Fruit fly (Drosophila melanogaster): ENCODE measurements around the gene CG33927.

The CG33927 gene

dm6 chr3R:4690508-4690907, at the start of gene CG33927:
TSS of gene CG33927 (minus strand) at chr3R:4690608.
- TF ChIP-seq noc (tag; optimal IDR thresholded peaks at IDR 0.05), result no peak

- TF ChIP-seq noc (tag; optimal IDR thresholded peaks at IDR 0.05), result peak; percentile 81
Measured at dm6 chr3R:4739492-4740431, 49.4 kb upstream of the CG33927 start.

- no peak for TF ChIP-seq noc (tag; optimal IDR thresholded peaks at IDR 0.05)
Measured at dm6 chr3R:4739192-4739491, 48.7 kb upstream of the CG33927 start.

dm6 chr3R:4738494-4739191, 48.2 kb upstream of the CG33927 start:
- no peak for TF ChIP-seq noc (tag; optimal IDR thresholded peaks at IDR 0.05)

dm6 chr3R:4731828-4732657, 41.6 kb upstream of the CG33927 start, which contains the start of gene Nep2:
TSS of gene Nep2 (minus strand) at chr3R:4731878.
- TF ChIP-seq noc (tag; optimal IDR thresholded peaks at IDR 0.05), result peak; percentile 44

dm6 chr3R:4731006-4731405, 40.6 kb upstream of the CG33927 start:
- no peak for TF ChIP-seq noc (tag; optimal IDR thresholded peaks at IDR 0.05)

dm6 chr3R:4728448-4728847, 38.0 kb upstream of the CG33927 start:
- no peak for TF ChIP-seq noc (tag; optimal IDR thresholded peaks at IDR 0.05)

dm6 chr3R:4726796-4727195, 36.4 kb upstream of the CG33927 start:
- no peak for TF ChIP-seq noc (tag; optimal IDR thresholded peaks at IDR 0.05)

- TF ChIP-seq noc (tag; optimal IDR thresholded peaks at IDR 0.05), result no peak
Measured at dm6 chr3R:4726294-4726693, 35.9 kb upstream of the CG33927 start.

dm6 chr3R:4725349-4725748, 34.9 kb upstream of the CG33927 start:
- TF ChIP-seq noc (tag; optimal IDR thresholded peaks at IDR 0.05), result no peak

- TF ChIP-seq noc (tag; optimal IDR thresholded peaks at IDR 0.05), result no peak
Measured at dm6 chr3R:4724323-4724832, 34.0 kb upstream of the CG33927 start.

- no peak for TF ChIP-seq noc (tag; optimal IDR thresholded peaks at IDR 0.05)
Measured at dm6 chr3R:4717586-4717985, 27.2 kb upstream of the CG33927 start.

dm6 chr3R:4713775-4714360, 23.5 kb upstream of the CG33927 start, which contains the start of gene eIF3f1:
TSS of gene eIF3f1 (minus strand) at chr3R:4714182.
- no peak for TF ChIP-seq noc (tag; optimal IDR thresholded peaks at IDR 0.05)

- TF ChIP-seq noc (tag; optimal IDR thresholded peaks at IDR 0.05), result no peak
Measured at dm6 chr3R:4712063-4712462, 21.7 kb upstream of the CG33927 start.

dm6 chr3R:4706055-4706454, 15.6 kb upstream of the CG33927 start:
- no peak for TF ChIP-seq noc (tag; optimal IDR thresholded peaks at IDR 0.05)

- TF ChIP-seq noc (tag; optimal IDR thresholded peaks at IDR 0.05), result no peak
Measured at dm6 chr3R:4705167-4705566, 14.8 kb upstream of the CG33927 start.

All from whole organism, larva.